Worm (Caenorhabditis elegans) whole organism, young adult: ENCODE measurements around the gene B0024.3.
A peak's percentile ranks its signal among the peaks of the same experiment; 100 is the strongest.

Experiments
- B0336.3 ChIP-seq: fragments of 200-800 bp; sonication (Bioruptor generic); IDR thresholded peaks from 2 replicates; pipeline ENCODE4 v1.3.6; 2022; ENCODE audit warnings: missing genetic modification characterization, missing compliant biosample characterization
- D2030.7 ChIP-seq: fragments of 200-800 bp; sonication (Bioruptor generic); IDR thresholded peaks from 2 replicates; pipeline ENCODE4 v1.3.6; 2022; ENCODE audit warnings: missing genetic modification reagents, missing genetic modification characterization, missing compliant biosample characterization
- F37B4.10 ChIP-seq: fragments of 200-800 bp; sonication (Bioruptor generic); IDR thresholded peaks from 2 replicates; pipeline ENCODE4 v1.3.6; 2022; ENCODE audit warnings: missing genetic modification characterization, missing compliant biosample characterization
- F39B2.1 ChIP-seq: fragments of 200-800 bp; sonication (Bioruptor generic); IDR thresholded peaks from 2 replicates; pipeline ENCODE4 v1.3.6; 2022; ENCODE audit warnings: missing genetic modification reagents, missing genetic modification characterization, missing compliant biosample characterization
- F49E8.2 ChIP-seq: sonication (generic microtip); optimal IDR thresholded peaks from 3 replicates; lab custom pipeline; 2017; ENCODE audit warnings: missing genetic modification characterization, mild to moderate bottlenecking, missing compliant biosample characterization, antibody characterized with exemption, moderate library complexity; ENCODE audit not compliant: insufficient read depth
- F57C9.4 ChIP-seq: sonication (generic microtip); optimal IDR thresholded peaks from 2 replicates; lab custom pipeline; 2017; ENCODE audit warnings: mild to moderate bottlenecking, missing genetic modification characterization, missing compliant biosample characterization
- K12H6.12 ChIP-seq: fragments of 200-800 bp; sonication (Bioruptor generic); optimal IDR thresholded peaks from 2 replicates; lab custom pipeline; 2018; ENCODE audit warnings: mild to moderate bottlenecking, missing genetic modification characterization, missing compliant biosample characterization
- T07F8.4 ChIP-seq: sonication (generic microtip); optimal IDR thresholded peaks from 2 replicates; lab custom pipeline; 2016; ENCODE audit warnings: mild to moderate bottlenecking, missing genetic modification characterization, moderate library complexity, missing compliant biosample characterization
- Y56A3A.18 ChIP-seq: fragments of 200-800 bp; sonication (Bioruptor generic); IDR thresholded peaks from 2 replicates; pipeline ENCODE4 v1.3.6; 2022; ENCODE audit warnings: missing genetic modification reagents, missing genetic modification characterization, missing compliant biosample characterization
- Y67H2A.10 ChIP-seq: fragments of 200-800 bp; sonication (Bioruptor generic); conservative IDR thresholded peaks from 2 replicates; pipeline ENCODE4 v1.3.6; 2022; ENCODE audit warnings: missing genetic modification reagents, missing genetic modification characterization, missing compliant biosample characterization
- aptf-2 ChIP-seq: fragments of 200-800 bp; sonication (Bioruptor generic); conservative IDR thresholded peaks from 2 replicates; pipeline ENCODE4 v1.3.6; 2022; ENCODE audit warnings: missing genetic modification reagents, missing genetic modification characterization, missing compliant biosample characterization
- athp-1 ChIP-seq: sonication (generic microtip); optimal IDR thresholded peaks from 2 replicates; lab custom pipeline; 2017; ENCODE audit warnings: mild to moderate bottlenecking, missing genetic modification characterization, missing compliant biosample characterization
- attf-5 ChIP-seq: fragments of 200-800 bp; sonication (Bioruptor generic); optimal IDR thresholded peaks from 2 replicates; lab custom pipeline; 2018; ENCODE audit warnings: mild to moderate bottlenecking, missing genetic modification characterization, missing compliant biosample characterization
- bed-1 ChIP-seq: fragments of 200-800 bp; sonication (Bioruptor generic); IDR thresholded peaks from 2 replicates; pipeline ENCODE4 v1.3.6; 2022; ENCODE audit warnings: missing genetic modification reagents, missing genetic modification characterization, missing compliant biosample characterization
- cebp-1 ChIP-seq, 2 experiments: fragments of 200-800 bp in 1 of 2; sonication (Bioruptor generic) in 1 of 2; sonication (generic microtip) in 1 of 2; IDR thresholded peaks in 1 of 2; optimal IDR thresholded peaks in 1 of 2; 2 replicates each; pipeline versions ENCODE4 v1.3.6 to Lab custom; 2017 to 2022; ENCODE audit warnings: missing compliant biosample characterization in 2 of 2, missing genetic modification characterization in 2 of 2, mild to moderate bottlenecking in 1 of 2, missing genetic modification reagents in 1 of 2, moderate library complexity in 1 of 2
- ceh-79 ChIP-seq: sonication (generic microtip); optimal IDR thresholded peaks from 2 replicates; lab custom pipeline; 2017; ENCODE audit warnings: mild to moderate bottlenecking, missing genetic modification characterization, missing compliant biosample characterization
- dpl-1 ChIP-seq: fragments of 150-350 bp; optimal IDR thresholded peaks from 2 replicates; lab custom pipeline; 2014; ENCODE audit warnings: missing biosample characterization, missing genetic modification reagents, missing genetic modification characterization
- hrde-1 ChIP-seq: sonication (generic microtip); optimal IDR thresholded peaks from 2 replicates; lab custom pipeline; 2016; ENCODE audit warnings: missing genetic modification characterization, mild to moderate bottlenecking, missing compliant biosample characterization, moderate library complexity, missing genotype, missing genetic modification reagents, borderline replicate concordance
- lag-1 ChIP-seq: fragments of 200-800 bp; sonication (Bioruptor generic); IDR thresholded peaks from 2 replicates; pipeline ENCODE4 v1.3.6; 2022; ENCODE audit warnings: missing genetic modification reagents, missing genetic modification characterization, missing compliant biosample characterization
- lin-35 ChIP-seq, 3 experiments: fragments of 150-350 bp in 2 of 3; sonication (generic microtip) in 1 of 3; optimal IDR thresholded peaks; 2 replicates each; lab custom pipeline; 2014 to 2018; ENCODE audit warnings: missing biosample characterization in 3 of 3, missing genetic modification characterization in 3 of 3, missing genetic modification reagents in 3 of 3
- lin-40 ChIP-seq: sonication (generic microtip); optimal IDR thresholded peaks from 2 replicates; lab custom pipeline; 2016; ENCODE audit warnings: missing genetic modification characterization, mild to moderate bottlenecking, missing compliant biosample characterization, missing genotype, missing genetic modification reagents
- lin-54 ChIP-seq: fragments of 200-800 bp; sonication (Bioruptor generic); optimal IDR thresholded peaks from 2 replicates; lab custom pipeline; 2018; ENCODE audit warnings: mild to moderate bottlenecking, missing genetic modification characterization, missing compliant biosample characterization
- madf-10 ChIP-seq: sonication (generic microtip); optimal IDR thresholded peaks from 2 replicates; lab custom pipeline; 2016; ENCODE audit warnings: mild to moderate bottlenecking, missing genetic modification characterization, missing compliant biosample characterization
- madf-8 ChIP-seq: fragments of 200-800 bp; sonication (Bioruptor generic); conservative IDR thresholded peaks from 2 replicates; pipeline ENCODE4 v1.3.6; 2022; ENCODE audit warnings: missing genetic modification reagents, missing genetic modification characterization, missing compliant biosample characterization
- mel-28 ChIP-seq: sonication (generic microtip); optimal IDR thresholded peaks from 2 replicates; lab custom pipeline; 2016; ENCODE audit warnings: borderline replicate concordance, mild to moderate bottlenecking, missing genetic modification characterization, missing compliant biosample characterization
- nfya-1 ChIP-seq: sonication (generic microtip); optimal IDR thresholded peaks from 2 replicates; lab custom pipeline; 2017; ENCODE audit warnings: antibody characterized with exemption, missing compliant biosample characterization, missing genetic modification characterization, borderline replicate concordance; ENCODE audit not compliant: insufficient read depth
- nfya-2 ChIP-seq: fragments of 200-800 bp; sonication (Bioruptor generic); IDR thresholded peaks from 2 replicates; pipeline ENCODE4 v1.3.6; 2022; ENCODE audit warnings: missing genetic modification reagents, missing genetic modification characterization, missing compliant biosample characterization
- nfyb-1 ChIP-seq: fragments of 200-800 bp; sonication (Bioruptor generic); IDR thresholded peaks from 2 replicates; pipeline ENCODE4 v1.3.6; 2022; ENCODE audit warnings: missing genetic modification reagents, missing genetic modification characterization, missing compliant biosample characterization
- nhr-27 ChIP-seq: fragments of 200-800 bp; sonication (Bioruptor generic); optimal IDR thresholded peaks from 2 replicates; lab custom pipeline; 2018; ENCODE audit warnings: mild to moderate bottlenecking, missing genetic modification characterization, moderate library complexity, missing compliant biosample characterization
- sea-2 ChIP-seq: fragments of 200-800 bp; sonication (Bioruptor generic); IDR thresholded peaks from 2 replicates; pipeline ENCODE4 v1.3.6; 2022; ENCODE audit warnings: missing genetic modification characterization, missing compliant biosample characterization
- ztf-18 ChIP-seq: sonication (generic microtip); optimal IDR thresholded peaks from 2 replicates; lab custom pipeline; 2016; ENCODE audit warnings: missing genotype, mild to moderate bottlenecking, missing genetic modification characterization, missing compliant biosample characterization
- ztf-22 ChIP-seq: fragments of 200-800 bp; sonication (Bioruptor generic); optimal IDR thresholded peaks from 2 replicates; lab custom pipeline; 2018; ENCODE audit warnings: mild to moderate bottlenecking, missing genetic modification characterization, moderate library complexity, missing compliant biosample characterization
- ztf-25 ChIP-seq: fragments of 200-800 bp; sonication (Bioruptor generic); IDR thresholded peaks from 2 replicates; pipeline ENCODE4 v1.3.6; 2022; ENCODE audit warnings: missing genetic modification reagents, missing genetic modification characterization, missing compliant biosample characterization

B0024.3 gene

ce11 chrV:10266050-10266449 lies 21.3 kb upstream of the B0024.3 start:
- TF ChIP-seq ztf-22 = no peak
- TF ChIP-seq nfya-1 (tag; lab: Kevin White, UChicago) = no peak
- no peak for TF ChIP-seq dpl-1 (GFP tag; lab: Kevin White, UChicago)
- no peak for TF ChIP-seq ztf-25 (GFP tag; lab: Robert Waterston, UW)
- no peak for TF ChIP-seq madf-8 (GFP tag; lab: Robert Waterston, UW)
- no peak for TF ChIP-seq T07F8.4 (tag; lab: Kevin White, UChicago)
- no peak for TF ChIP-seq lin-40 (tag; lab: Kevin White, UChicago)
- TF ChIP-seq mel-28 (tag; lab: Kevin White, UChicago) = no peak
- no peak for TF ChIP-seq aptf-2
- no peak for TF ChIP-seq lin-54 (GFP tag; lab: Kevin White, UChicago)
- no peak for TF ChIP-seq madf-10 (tag; lab: Kevin White, UChicago)
- no peak for TF ChIP-seq cebp-1 (GFP tag; IDR thresholded peaks at IDR 0.05; lab: Robert Waterston, UW)
- no peak for TF ChIP-seq cebp-1 (tag; optimal IDR thresholded peaks at IDR 0.05; lab: Kevin White, UChicago)
- no peak for TF ChIP-seq ceh-79 (tag; lab: Kevin White, UChicago)
- TF ChIP-seq B0336.3 (GFP tag; lab: Robert Waterston, UW) = no peak
- TF ChIP-seq bed-1 (GFP tag; lab: Robert Waterston, UW) = no peak
- TF ChIP-seq D2030.7 (GFP tag; lab: Robert Waterston, UW) = no peak
- no peak for TF ChIP-seq lin-35 (GFP tag; optimal IDR thresholded peaks at IDR 0.05; lab: Kevin White, UChicago)
- no peak for TF ChIP-seq hrde-1 (tag; lab: Kevin White, UChicago)
- no peak for TF ChIP-seq nfyb-1 (GFP tag; lab: Robert Waterston, UW)

- no peak for TF ChIP-seq lag-1 (GFP tag; lab: Robert Waterston, UW)
- no peak for TF ChIP-seq ztf-18
- no peak for TF ChIP-seq F49E8.2 (tag; lab: Kevin White, UChicago)
- no peak for TF ChIP-seq nfya-1 (tag; lab: Kevin White, UChicago)
- TF ChIP-seq F57C9.4 (tag; lab: Kevin White, UChicago) = no peak
- TF ChIP-seq F39B2.1 = no peak
- TF ChIP-seq sea-2 (GFP tag; lab: Robert Waterston, UW) = no peak
- no peak for TF ChIP-seq aptf-2
- no peak for TF ChIP-seq athp-1 (tag; lab: Kevin White, UChicago)
- no peak for TF ChIP-seq F37B4.10 (GFP tag; lab: Robert Waterston, UW)
- no peak for TF ChIP-seq T07F8.4 (tag; lab: Kevin White, UChicago)
- TF ChIP-seq nfyb-1 (GFP tag; lab: Robert Waterston, UW) = no peak
- TF ChIP-seq, all 124 proteins: peak for 0
Observed at ce11 chrV:10270214-10270613, 17.1 kb upstream of the B0024.3 start, which contains the start of gene ric-4. TSS of gene ric-4 (minus strand) at chrV:10270314.

- 0 out of 2 replicates have a peak, but pooled peaks have one; percentile 3 for TF ChIP-seq cebp-1 (GFP tag; IDR thresholded peaks at IDR 0.05; lab: Robert Waterston, UW)
- peak; percentile 18 for TF ChIP-seq cebp-1 (tag; optimal IDR thresholded peaks at IDR 0.05; lab: Kevin White, UChicago)
- peak; percentile 26 for TF ChIP-seq K12H6.12 (tag; lab: Kevin White, UChicago)
- peak; percentile 0 for TF ChIP-seq attf-5
- no peak for TF ChIP-seq Y67H2A.10 (GFP tag; lab: Robert Waterston, UW)
- no peak for TF ChIP-seq nfya-2
- peak; percentile 39 for TF ChIP-seq lin-40 (tag; lab: Kevin White, UChicago)
- TF ChIP-seq lin-35 (GFP tag; optimal IDR thresholded peaks at IDR 0.05; lab: Kevin White, UChicago) = peak in 1 of 3 experiments; percentile 45
- TF ChIP-seq nhr-27 (tag; lab: Kevin White, UChicago) = no peak
- no peak for TF ChIP-seq Y56A3A.18 (GFP tag; lab: Robert Waterston, UW)
Observed at ce11 chrV:10273837-10274236, 13.5 kb upstream of the B0024.3 start.
